Fruit fly (Drosophila melanogaster) whole organism, adult: Measurements from ENCODE around the gene Kif3C.

Source experiments
- CG11617 ChIP-seq: fragments of 200-800 bp; sonication (Bioruptor generic); optimal IDR thresholded peaks from 2 replicates; lab custom pipeline; 2017; ENCODE audit warnings: mild to moderate bottlenecking, missing biosample characterization, missing genetic modification reagents, missing genetic modification characterization
- CG12768 ChIP-seq: fragments of 200-800 bp; sonication (Bioruptor generic); optimal IDR thresholded peaks from 2 replicates; lab custom pipeline; 2017; ENCODE audit warnings: missing biosample characterization, missing genetic modification characterization, mild to moderate bottlenecking, moderate library complexity, missing genetic modification reagents
- CG1620 ChIP-seq: fragments of 200-800 bp; sonication (Bioruptor generic); optimal IDR thresholded peaks from 2 replicates; lab custom pipeline; 2016; ENCODE audit warnings: missing biosample characterization, missing genetic modification characterization
- CG33017 ChIP-seq: fragments of 200-800 bp; sonication (Bioruptor generic); optimal IDR thresholded peaks from 2 replicates; lab custom pipeline; 2018; ENCODE audit warnings: missing biosample characterization, mild to moderate bottlenecking, missing genetic modification characterization, moderate library complexity
- CG7045 ChIP-seq: fragments of 200-800 bp; sonication (Bioruptor generic); optimal IDR thresholded peaks from 2 replicates; lab custom pipeline; 2017; ENCODE audit warnings: missing biosample characterization, mild to moderate bottlenecking, missing genetic modification characterization
- Hr96 ChIP-seq: fragments of 200-800 bp; sonication (Bioruptor generic); optimal IDR thresholded peaks from 2 replicates; lab custom pipeline; 2016; ENCODE audit warnings: missing biosample characterization, missing genetic modification characterization
- bab1 ChIP-seq: fragments of 200-800 bp; sonication (Bioruptor generic); optimal IDR thresholded peaks from 3 replicates; lab custom pipeline; 2019; ENCODE audit warnings: missing biosample characterization, mild to moderate bottlenecking, missing genetic modification characterization, moderate library complexity
- kay ChIP-seq: fragments of 200-800 bp; sonication (Bioruptor generic); peaks from one replicate; lab custom pipeline; 2016; ENCODE audit warnings: missing biosample characterization, missing genetic modification characterization, borderline replicate concordance
- pad ChIP-seq: fragments of 200-800 bp; sonication (Bioruptor generic); optimal IDR thresholded peaks from 3 replicates; lab custom pipeline; 2017; ENCODE audit warnings: missing biosample characterization, missing genetic modification characterization, mild to moderate bottlenecking, moderate library complexity, missing genetic modification reagents
- tj ChIP-seq: fragments of 200-800 bp; sonication (Bioruptor generic); optimal IDR thresholded peaks from 3 replicates; lab custom pipeline; 2017; ENCODE audit warnings: missing biosample characterization, mild to moderate bottlenecking, missing genetic modification characterization, moderate library complexity

- no peak for TF ChIP-seq Hr96 (GFP tag; lab: Kevin White, UChicago)
- TF ChIP-seq CG12768 (GFP tag; lab: Kevin White, UChicago), result no peak
- no peak for TF ChIP-seq kay
- TF ChIP-seq CG11617 (GFP tag; lab: Kevin White, UChicago), result no peak
- no peak for TF ChIP-seq pad
- no peak for TF ChIP-seq tj (GFP tag; lab: Kevin White, UChicago)
- no peak for TF ChIP-seq CG7045 (GFP tag; lab: Kevin White, UChicago)
- no peak for TF ChIP-seq bab1
- TF ChIP-seq CG33017 (tag; lab: Kevin White, UChicago), result no peak
- no peak for TF ChIP-seq CG1620 (GFP tag; lab: Kevin White, UChicago)
Observed at dm6 chr4:1186828-1187227, 39.6 kb downstream of the Kif3C start.
